Worm (Caenorhabditis elegans) whole organism, L4 larva: Measurements from ENCODE around the gene C10C5.7.

ENCODE experiments used
- aly-2 ChIP-seq: sonication (generic microtip); optimal IDR thresholded peaks from 2 replicates; lab custom pipeline; 2018; ENCODE audit warnings: missing biosample characterization, missing genetic modification characterization
- ceh-28 ChIP-seq: fragments of 150-350 bp; optimal IDR thresholded peaks from 2 replicates; lab custom pipeline; 2014; ENCODE audit warnings: missing biosample characterization, missing genetic modification reagents, missing genetic modification characterization
- ces-1 ChIP-seq: fragments of 150-350 bp; sonication (generic microtip); optimal IDR thresholded peaks from 4 replicates; lab custom pipeline; 2014; ENCODE audit warnings: missing biosample characterization, missing genetic modification reagents, missing genetic modification characterization
- dpl-1 ChIP-seq: fragments of 150-350 bp; optimal IDR thresholded peaks from 2 replicates; lab custom pipeline; 2014; ENCODE audit warnings: missing biosample characterization, missing genetic modification reagents, missing genetic modification characterization
- fkh-10 ChIP-seq: fragments of 150-350 bp; optimal IDR thresholded peaks from 2 replicates; lab custom pipeline; 2014; ENCODE audit warnings: missing biosample characterization, missing genetic modification reagents, missing genetic modification characterization
- lin-15B ChIP-seq: fragments of 150-350 bp; sonication (generic microtip); optimal IDR thresholded peaks from 3 replicates; lab custom pipeline; 2014; ENCODE audit warnings: missing biosample characterization, missing genetic modification characterization
- mdl-1 ChIP-seq, 2 experiments: fragments of 150-350 bp in 1 of 2; sonication (generic microtip) in 1 of 2; optimal IDR thresholded peaks; 2 replicates each; lab custom pipeline; 2014 to 2017; ENCODE audit warnings: missing biosample characterization in 2 of 2, missing genetic modification characterization in 2 of 2
- nhr-6 ChIP-seq: fragments of 150-350 bp; optimal IDR thresholded peaks from 2 replicates; lab custom pipeline; 2014; ENCODE audit warnings: missing biosample characterization, missing genetic modification characterization
- snpc-4 ChIP-seq: fragments of 150-350 bp; optimal IDR thresholded peaks from 2 replicates; lab custom pipeline; 2014; ENCODE audit warnings: missing biosample characterization, missing genetic modification characterization
- spr-1 ChIP-seq: sonication (generic microtip); optimal IDR thresholded peaks from 2 replicates; lab custom pipeline; 2016; ENCODE audit warnings: mild to moderate bottlenecking, missing genetic modification characterization, missing compliant biosample characterization
- vab-7 ChIP-seq: fragments of 200-800 bp; sonication (Bioruptor generic); IDR thresholded peaks from 2 replicates; pipeline ENCODE4 v1.3.6; 2022; ENCODE audit warnings: missing genetic modification reagents, missing genetic modification characterization, missing compliant biosample characterization
- zag-1 ChIP-seq: fragments of 150-350 bp; optimal IDR thresholded peaks from 2 replicates; lab custom pipeline; 2014; ENCODE audit warnings: missing biosample characterization, missing genetic modification characterization

ce11 chrIV:9423095-9423494 lies 38.2 kb downstream of the C10C5.7 start, which contains the start of gene srxa-2:
- TF ChIP-seq dpl-1 (GFP tag; lab: Kevin White, UChicago) (no peak), mdl-1 (tag; optimal IDR thresholded peaks at IDR 0.05; lab: Kevin White, UChicago) (no peak), fkh-10 (GFP tag; lab: Kevin White, UChicago) (no peak), ces-1 (GFP tag; lab: Kevin White, UChicago) (no peak), aly-2 (tag; lab: Kevin White, UChicago) (no peak), ceh-28 (tag; lab: Kevin White, UChicago) (no peak), zag-1 (tag; lab: Kevin White, UChicago) (no peak), nhr-6 (tag; lab: Kevin White, UChicago) (no peak), vab-7 (no peak), lin-15B (tag; lab: Kevin White, UChicago) (no peak), snpc-4 (tag; lab: Kevin White, UChicago) (no peak), spr-1 (no peak)
